Fruit fly (Drosophila melanogaster) S2 (cell line): ENCODE results near the gene Nak.

ENCODE experiments used
- CG8478 ChIP-seq: fragments of >200 bp; optimal IDR thresholded peaks from 2 replicates; lab custom pipeline; 2018
- CTCF ChIP-seq, 2 experiments: fragments of >200 bp; optimal IDR thresholded peaks; 2 replicates each; lab custom pipeline; 2018

- no peak for TF ChIP-seq CTCF (optimal IDR thresholded peaks at IDR 0.05; lab: Kevin White, UChicago)
- TF ChIP-seq CG8478 (lab: Kevin White, UChicago): no peak
Observed at dm6 chr2L:18995660-18996417, 27.3 kb upstream of the Nak start, which contains the start of gene CG10650.
